Fruit fly (Drosophila melanogaster) whole organism, embryonic: ENCODE results near the gene CG43339.

Experiments
- Atf6 ChIP-seq: fragments of 200-800 bp; sonication (Bioruptor generic); IDR thresholded peaks from 2 replicates; pipeline ENCODE4 v1.3.6; 2022; ENCODE audit warnings: missing biosample characterization, missing genetic modification characterization
- Bdp1 ChIP-seq: fragments of 200-800 bp; sonication (Bioruptor generic); optimal IDR thresholded peaks from 3 replicates; lab custom pipeline; 2016; ENCODE audit warnings: missing biosample characterization, missing genetic modification characterization
- Bteb2 ChIP-seq: fragments of 200-800 bp; sonication (Bioruptor generic); optimal IDR thresholded peaks from 2 replicates; lab custom pipeline; 2016; ENCODE audit warnings: missing biosample characterization, missing genetic modification characterization
- C15 ChIP-seq: fragments of 200-800 bp; sonication (Bioruptor generic); IDR thresholded peaks from 3 replicates; pipeline ENCODE4 v1.3.6; 2022; ENCODE audit warnings: missing biosample characterization, missing genetic modification characterization
- CG10274 ChIP-seq: fragments of 200-800 bp; sonication (Bioruptor generic); optimal IDR thresholded peaks from 3 replicates; lab custom pipeline; 2017; ENCODE audit warnings: missing biosample characterization, mild to moderate bottlenecking, missing genetic modification characterization
- CG12236 ChIP-seq: fragments of 200-800 bp; sonication (Bioruptor generic); optimal IDR thresholded peaks from 2 replicates; lab custom pipeline; 2016; ENCODE audit warnings: missing biosample characterization, missing genetic modification characterization
- CG1233 ChIP-seq: fragments of 200-800 bp; sonication (Bioruptor generic); optimal IDR thresholded peaks from 4 replicates; lab custom pipeline; 2018; ENCODE audit warnings: missing biosample characterization, mild to moderate bottlenecking, missing genetic modification characterization
- CG13624 ChIP-seq: fragments of 200-800 bp; sonication (Bioruptor generic); optimal IDR thresholded peaks from 2 replicates; lab custom pipeline; 2016; ENCODE audit warnings: missing biosample characterization, missing genetic modification characterization
- CG13775 ChIP-seq: fragments of 200-800 bp; sonication (Bioruptor generic); optimal IDR thresholded peaks from 3 replicates; lab custom pipeline; 2017; ENCODE audit warnings: missing biosample characterization, mild to moderate bottlenecking, missing genetic modification characterization
- CG14441 ChIP-seq: fragments of 200-800 bp; sonication (Bioruptor generic); IDR thresholded peaks from 2 replicates; pipeline ENCODE4 v1.3.6; 2022; ENCODE audit warnings: missing biosample characterization, missing genetic modification characterization
- CG15696 ChIP-seq: fragments of 200-800 bp; sonication (Bioruptor generic); optimal IDR thresholded peaks from 2 replicates; lab custom pipeline; 2019; ENCODE audit warnings: missing biosample characterization, mild to moderate bottlenecking, missing genetic modification characterization, moderate library complexity
- CG17328 ChIP-seq: fragments of 200-800 bp; sonication (Bioruptor generic); IDR thresholded peaks from 2 replicates; pipeline ENCODE4 v1.3.6; 2022; ENCODE audit warnings: missing biosample characterization, missing genetic modification characterization
- CG18262 ChIP-seq: fragments of 200-800 bp; optimal IDR thresholded peaks from 3 replicates; lab custom pipeline; 2019; ENCODE audit warnings: missing biosample characterization, mild to moderate bottlenecking, missing genetic modification characterization, moderate library complexity
- CG2120 ChIP-seq: fragments of 200-800 bp; sonication (Bioruptor generic); optimal IDR thresholded peaks from 3 replicates; lab custom pipeline; 2016; ENCODE audit warnings: missing biosample characterization, missing genetic modification characterization
- CG31224 ChIP-seq: fragments of 200-800 bp; sonication (Bioruptor generic); IDR thresholded peaks from 2 replicates; pipeline ENCODE4 v1.3.6; 2022; ENCODE audit warnings: missing biosample characterization, missing genetic modification characterization
- CG3163 ChIP-seq: fragments of 200-800 bp; sonication (Bioruptor generic); optimal IDR thresholded peaks from 3 replicates; lab custom pipeline; 2016; ENCODE audit warnings: missing biosample characterization, missing genetic modification characterization
- CG4820 ChIP-seq: fragments of 200-800 bp; sonication (Bioruptor generic); optimal IDR thresholded peaks from 3 replicates; lab custom pipeline; 2016; ENCODE audit warnings: missing biosample characterization, missing genetic modification characterization
- CG5245 ChIP-seq: fragments of 200-800 bp; sonication (Bioruptor generic); optimal IDR thresholded peaks from 3 replicates; lab custom pipeline; 2016; ENCODE audit warnings: missing biosample characterization, missing genetic modification characterization
- CG6254 ChIP-seq: fragments of 200-800 bp; sonication (Bioruptor generic); optimal IDR thresholded peaks from 3 replicates; lab custom pipeline; 2017; ENCODE audit warnings: mild to moderate bottlenecking, missing biosample characterization, missing genetic modification reagents, missing genetic modification characterization
- CG8089 ChIP-seq: fragments of 200-800 bp; sonication (Bioruptor generic); optimal IDR thresholded peaks from 3 replicates; lab custom pipeline; 2016; ENCODE audit warnings: missing biosample characterization, missing genetic modification characterization
- CG8924 ChIP-seq: fragments of 200-800 bp; optimal IDR thresholded peaks from 3 replicates; lab custom pipeline; 2019; ENCODE audit warnings: missing biosample characterization, mild to moderate bottlenecking, missing genetic modification characterization, moderate library complexity
- Camta ChIP-seq: fragments of 200-800 bp; sonication (Bioruptor generic); optimal IDR thresholded peaks from 2 replicates; lab custom pipeline; 2016; ENCODE audit warnings: missing biosample characterization, missing genetic modification characterization
- Chrac-16 ChIP-seq: fragments of 200-800 bp; sonication (Bioruptor generic); optimal IDR thresholded peaks from 3 replicates; lab custom pipeline; 2016; ENCODE audit warnings: missing biosample characterization, missing genetic modification characterization
- Deaf1 ChIP-seq: fragments of 200-800 bp; optimal IDR thresholded peaks from 3 replicates; lab custom pipeline; 2019; ENCODE audit warnings: missing biosample characterization, mild to moderate bottlenecking, missing genetic modification characterization, moderate library complexity
- HHEX ChIP-seq: fragments of 200-800 bp; sonication (Bioruptor generic); optimal IDR thresholded peaks from 3 replicates; lab custom pipeline; 2017; ENCODE audit warnings: missing biosample characterization, mild to moderate bottlenecking, missing genetic modification characterization, missing genetic modification reagents
- HLH54F ChIP-seq: fragments of 200-800 bp; sonication (Bioruptor generic); optimal IDR thresholded peaks from 3 replicates; lab custom pipeline; 2016; ENCODE audit warnings: missing biosample characterization, missing genetic modification characterization
- Hsf ChIP-seq: fragments of 200-800 bp; sonication (Bioruptor generic); optimal IDR thresholded peaks from 3 replicates; lab custom pipeline; 2016; ENCODE audit warnings: missing biosample characterization, missing genetic modification characterization
- Meics ChIP-seq: fragments of 200-800 bp; sonication (Bioruptor generic); optimal IDR thresholded peaks from 2 replicates; lab custom pipeline; 2017; ENCODE audit warnings: missing biosample characterization, mild to moderate bottlenecking, missing genetic modification characterization
- PHDP ChIP-seq: fragments of 200-800 bp; sonication (Bioruptor generic); optimal IDR thresholded peaks from 3 replicates; lab custom pipeline; 2018; ENCODE audit warnings: missing biosample characterization, mild to moderate bottlenecking, missing genetic modification characterization, moderate library complexity
- Scr ChIP-seq: fragments of 200-800 bp; sonication (Bioruptor generic); IDR thresholded peaks from 2 replicates; pipeline ENCODE4 v1.3.6; 2022; ENCODE audit warnings: missing biosample characterization, missing genetic modification characterization; ENCODE audit not compliant: partially characterized antibody
- Side ChIP-seq: fragments of 200-800 bp; sonication (Bioruptor generic); optimal IDR thresholded peaks from 2 replicates; lab custom pipeline; 2016; ENCODE audit warnings: missing biosample characterization, missing genetic modification characterization
- YL-1 ChIP-seq: fragments of 200-800 bp; sonication (Bioruptor generic); optimal IDR thresholded peaks from 3 replicates; lab custom pipeline; 2017; ENCODE audit warnings: missing biosample characterization, mild to moderate bottlenecking, missing genetic modification characterization
- ash1 ChIP-seq: fragments of 200-800 bp; sonication (Bioruptor generic); optimal IDR thresholded peaks from 2 replicates; lab custom pipeline; 2018; ENCODE audit warnings: missing biosample characterization, mild to moderate bottlenecking, missing genetic modification characterization
- bcd ChIP-seq: fragments of 200-800 bp; sonication (Bioruptor generic); optimal IDR thresholded peaks from 2 replicates; lab custom pipeline; 2017; ENCODE audit warnings: missing biosample characterization, mild to moderate bottlenecking, missing genetic modification characterization
- chinmo ChIP-seq: fragments of 200-800 bp; sonication (Bioruptor generic); IDR thresholded peaks from 4 replicates; pipeline ENCODE4 v1.3.6; 2022; ENCODE audit warnings: missing biosample characterization, missing genetic modification characterization; ENCODE audit not compliant: partially characterized antibody
- chm ChIP-seq: fragments of 200-800 bp; sonication (Bioruptor generic); IDR thresholded peaks from 2 replicates; pipeline ENCODE4 v1.3.6; 2022; ENCODE audit warnings: missing biosample characterization, missing genetic modification characterization
- crol ChIP-seq: fragments of 200-800 bp; sonication (Bioruptor generic); IDR thresholded peaks from 2 replicates; pipeline ENCODE4 v1.3.6; 2022; ENCODE audit warnings: missing biosample characterization, missing genetic modification characterization
- fd64A ChIP-seq: fragments of 200-800 bp; sonication (Bioruptor generic); optimal IDR thresholded peaks from 3 replicates; lab custom pipeline; 2018; ENCODE audit warnings: missing biosample characterization, mild to moderate bottlenecking, missing genetic modification characterization
- gt ChIP-seq: fragments of 200-800 bp; sonication (Bioruptor generic); IDR thresholded peaks from 2 replicates; pipeline ENCODE4 v1.3.6; 2022; ENCODE audit warnings: missing biosample characterization, missing genetic modification characterization
- insv ChIP-seq, 2 experiments: fragments of 200-800 bp; sonication (Bioruptor generic); optimal IDR thresholded peaks; 3 replicates each; lab custom pipeline; 2016 to 2018; ENCODE audit warnings: missing biosample characterization in 2 of 2, missing genetic modification characterization in 2 of 2
- lmd ChIP-seq: fragments of 200-800 bp; sonication (Bioruptor generic); IDR thresholded peaks from 2 replicates; pipeline ENCODE4 v1.3.6; 2022; ENCODE audit warnings: missing biosample characterization, missing genetic modification characterization
- nerfin-1 ChIP-seq: fragments of 200-800 bp; sonication (Bioruptor generic); optimal IDR thresholded peaks from 3 replicates; lab custom pipeline; 2019; ENCODE audit warnings: missing biosample characterization, mild to moderate bottlenecking, missing genetic modification characterization, moderate library complexity
- pb ChIP-seq: fragments of 200-800 bp; sonication (Bioruptor generic); optimal IDR thresholded peaks from 3 replicates; lab custom pipeline; 2016; ENCODE audit warnings: missing biosample characterization, missing genetic modification characterization
- pum ChIP-seq: fragments of 200-800 bp; sonication (Bioruptor generic); optimal IDR thresholded peaks from 2 replicates; lab custom pipeline; 2016; ENCODE audit warnings: missing biosample characterization, missing genetic modification characterization
- ranshi ChIP-seq: fragments of 200-800 bp; sonication (Bioruptor generic); IDR thresholded peaks from 2 replicates; pipeline ENCODE4 v1.3.6; 2022; ENCODE audit warnings: missing biosample characterization, missing genetic modification characterization
- seq ChIP-seq: fragments of 200-800 bp; sonication (Bioruptor generic); IDR thresholded peaks from 2 replicates; pipeline ENCODE4 v1.3.6; 2022; ENCODE audit warnings: missing biosample characterization, missing genetic modification characterization
- zf30C ChIP-seq: fragments of 200-800 bp; sonication (Bioruptor generic); optimal IDR thresholded peaks from 3 replicates; lab custom pipeline; 2018; ENCODE audit warnings: missing biosample characterization, mild to moderate bottlenecking, missing genetic modification characterization
- zfh2 ChIP-seq: fragments of 200-800 bp; sonication (Bioruptor generic); optimal IDR thresholded peaks from 2 replicates; lab custom pipeline; 2016; ENCODE audit warnings: missing biosample characterization, missing genetic modification characterization

CG43339 gene

DNA sequence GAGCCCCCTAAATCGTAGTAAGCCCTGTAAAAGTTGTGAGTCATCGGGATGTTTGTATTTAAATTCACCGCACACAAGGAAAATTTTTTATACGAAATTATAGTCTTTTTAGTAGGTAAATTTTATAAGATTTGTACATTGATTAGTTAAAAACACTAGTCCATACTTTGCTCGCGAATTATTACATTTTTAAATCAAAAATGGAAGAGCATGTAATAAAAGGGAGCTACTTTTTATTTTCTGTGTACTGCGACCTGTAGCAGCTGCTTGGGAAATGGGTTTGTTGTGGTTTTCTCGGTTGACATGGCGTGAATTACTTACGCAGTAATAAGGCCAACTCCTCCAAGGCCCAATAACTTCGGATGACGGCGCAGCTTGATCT is 21.6 kb upstream of the CG43339 start (continued):
- TF ChIP-seq CG5245 (GFP tag; lab: Kevin White, UChicago), result no peak
- peak; percentile 31 for TF ChIP-seq Hsf
- TF ChIP-seq HLH54F, result no peak
- TF ChIP-seq CG31224 (GFP tag; lab: Robert Waterston, UW), result peak; percentile 9; the same call in 1 of the 2 replicates
- no peak for TF ChIP-seq chinmo (GFP tag; lab: Robert Waterston, UW)
- no peak; the same call in 1 of the 2 replicates for TF ChIP-seq CG17328 (GFP tag; lab: Robert Waterston, UW)
- no peak for TF ChIP-seq Meics (GFP tag; lab: Kevin White, UChicago)

DNA sequence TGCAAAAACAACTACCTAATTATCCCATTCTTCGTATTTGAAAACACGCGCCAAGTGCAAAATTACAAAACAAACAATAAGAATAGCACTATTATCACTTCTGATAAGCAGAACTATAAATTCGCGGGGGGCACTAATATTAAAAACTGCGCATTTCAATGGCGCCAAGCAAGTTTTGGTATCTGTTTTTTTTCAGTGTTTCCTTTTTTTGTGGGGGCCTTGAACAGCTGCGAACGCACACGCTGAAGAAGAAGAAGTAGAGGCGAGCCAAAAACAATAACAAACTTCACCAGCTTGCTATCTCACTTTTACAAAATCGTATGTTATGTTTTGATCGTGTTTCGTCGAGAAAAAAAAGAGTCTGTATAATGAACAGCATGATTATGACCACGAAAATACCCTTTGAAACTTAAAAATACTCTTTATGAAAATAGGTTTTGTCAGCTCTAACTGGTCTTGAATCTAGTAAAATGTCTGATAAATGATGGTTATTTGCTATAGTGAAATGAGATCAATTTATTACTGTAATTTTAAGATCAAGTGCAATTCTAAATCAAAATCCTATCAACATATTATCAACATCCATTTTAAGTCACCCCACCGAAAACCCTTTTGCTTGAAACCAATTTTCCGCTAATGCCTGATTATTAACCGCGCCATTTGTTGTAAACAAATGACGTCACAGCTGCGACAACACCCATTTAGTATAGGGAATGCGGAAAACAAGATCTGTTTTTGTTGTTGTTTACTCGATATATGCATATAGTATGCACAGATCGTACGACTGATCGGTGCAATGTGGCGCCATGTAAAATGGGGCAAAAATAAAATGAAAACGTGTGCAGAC is 21.0 kb upstream of the CG43339 start:
- peak; percentile 26 for TF ChIP-seq Deaf1
- peak; percentile 55; the same call in 1 of the 2 replicates for TF ChIP-seq seq (GFP tag; lab: Robert Waterston, UW)
- peak; percentile 47 for TF ChIP-seq CG6254 (GFP tag; lab: Kevin White, UChicago)
- TF ChIP-seq ash1 (GFP tag; lab: Kevin White, UChicago), result no peak
- TF ChIP-seq fd64A, result no peak
- peak; percentile 60 for TF ChIP-seq Side (GFP tag; lab: Kevin White, UChicago)
- TF ChIP-seq CG14441 (GFP tag; lab: Robert Waterston, UW), result peak; percentile 86
- TF ChIP-seq chm (GFP tag; lab: Robert Waterston, UW), result no peak; the same call in 1 of the 2 replicates
- TF ChIP-seq YL-1, result peak; percentile 12
- peak; percentile 67 for TF ChIP-seq Chrac-16 (GFP tag; lab: Kevin White, UChicago)
- TF ChIP-seq lmd (GFP tag; lab: Robert Waterston, UW), result peak; percentile 55
- TF ChIP-seq CG13624 (GFP tag; lab: Kevin White, UChicago), result peak; percentile 90
- 0 out of 2 replicates have a peak, but pooled peaks have one; percentile 12 for TF ChIP-seq Scr (GFP tag; lab: Robert Waterston, UW)
- peak; percentile 19 for TF ChIP-seq pb (GFP tag; lab: Kevin White, UChicago)
- TF ChIP-seq CG10274 (GFP tag; lab: Kevin White, UChicago), result peak; percentile 42
- peak; percentile 39 for TF ChIP-seq bcd (GFP tag; lab: Kevin White, UChicago)
- peak; percentile 50 for TF ChIP-seq PHDP (tag; lab: Kevin White, UChicago)
- TF ChIP-seq C15, result no peak
- TF ChIP-seq zf30C, result peak; percentile 94
- TF ChIP-seq CG12236 (GFP tag; lab: Kevin White, UChicago), result peak; percentile 35
- TF ChIP-seq nerfin-1 (tag; lab: Kevin White, UChicago), result peak; percentile 34
- peak; percentile 49 for TF ChIP-seq HHEX
- TF ChIP-seq CG8924 (tag; lab: Kevin White, UChicago), result peak; percentile 60
- TF ChIP-seq CG8089, result peak; percentile 35
- no peak for TF ChIP-seq insv (GFP tag; optimal IDR thresholded peaks at IDR 0.05; lab: Kevin White, UChicago)
- TF ChIP-seq CG2120 (GFP tag; lab: Kevin White, UChicago), result peak; percentile 65
- TF ChIP-seq pum (GFP tag; lab: Kevin White, UChicago), result peak; percentile 27
- TF ChIP-seq Camta (GFP tag; lab: Kevin White, UChicago), result peak; percentile 56
- TF ChIP-seq Bdp1 (GFP tag; lab: Kevin White, UChicago), result no peak
- TF ChIP-seq zfh2 (GFP tag; lab: Kevin White, UChicago), result peak; percentile 58
- peak; percentile 62 for TF ChIP-seq CG18262 (tag; lab: Kevin White, UChicago)
- TF ChIP-seq crol (GFP tag; lab: Robert Waterston, UW), result no peak
- 0 out of 2 replicates have a peak, but pooled peaks have one; percentile 21 for TF ChIP-seq gt (GFP tag; lab: Robert Waterston, UW)
- peak; percentile 39 for TF ChIP-seq CG4820
- TF ChIP-seq CG13775 (GFP tag; lab: Kevin White, UChicago), result peak; percentile 55
- peak; percentile 45; the same call in 1 of the 2 replicates for TF ChIP-seq Atf6 (GFP tag; lab: Robert Waterston, UW)
- peak; percentile 51 for TF ChIP-seq CG1233 (GFP tag; lab: Kevin White, UChicago)
- TF ChIP-seq CG15696 (tag; lab: Kevin White, UChicago), result no peak
- peak; percentile 73 for TF ChIP-seq ranshi (GFP tag; lab: Robert Waterston, UW)
- TF ChIP-seq CG3163 (GFP tag; lab: Kevin White, UChicago), result peak; percentile 38
- TF ChIP-seq Bteb2 (GFP tag; lab: Kevin White, UChicago), result peak; percentile 58
